Fruit fly (Drosophila melanogaster) whole organism, embryonic: ENCODE results near the gene Usf.

ENCODE experiments used
- B-H2 ChIP-seq: fragments of 200-800 bp; sonication (Bioruptor generic); optimal IDR thresholded peaks from 2 replicates; lab custom pipeline; 2018; ENCODE audit warnings: missing biosample characterization, mild to moderate bottlenecking, missing genetic modification characterization
- Bgb ChIP-seq: fragments of 200-800 bp; sonication (Bioruptor generic); IDR thresholded peaks from 2 replicates; pipeline ENCODE4 v1.3.6; 2022; ENCODE audit warnings: missing biosample characterization, missing genetic modification characterization; ENCODE audit not compliant: partially characterized antibody
- CG11504 ChIP-seq: fragments of 200-800 bp; sonication (Bioruptor generic); optimal IDR thresholded peaks from 3 replicates; lab custom pipeline; 2019; ENCODE audit warnings: missing biosample characterization, mild to moderate bottlenecking, missing genetic modification characterization, moderate library complexity
- CG11723 ChIP-seq: fragments of 200-800 bp; sonication (Bioruptor generic); optimal IDR thresholded peaks from 2 replicates; lab custom pipeline; 2017; ENCODE audit warnings: missing biosample characterization, mild to moderate bottlenecking, missing genetic modification characterization
- CG12071 ChIP-seq: fragments of 200-800 bp; sonication (Bioruptor generic); optimal IDR thresholded peaks from 3 replicates; lab custom pipeline; 2018; ENCODE audit warnings: missing biosample characterization, mild to moderate bottlenecking, missing genetic modification characterization
- CG12219 ChIP-seq: fragments of 200-800 bp; sonication (Bioruptor generic); optimal IDR thresholded peaks from 3 replicates; lab custom pipeline; 2018; ENCODE audit warnings: missing biosample characterization, mild to moderate bottlenecking, missing genetic modification characterization
- CG15696 ChIP-seq: fragments of 200-800 bp; sonication (Bioruptor generic); optimal IDR thresholded peaks from 2 replicates; lab custom pipeline; 2019; ENCODE audit warnings: missing biosample characterization, mild to moderate bottlenecking, missing genetic modification characterization, moderate library complexity
- CG17186 ChIP-seq: fragments of 200-800 bp; sonication (Bioruptor generic); optimal IDR thresholded peaks from 3 replicates; lab custom pipeline; 2017; ENCODE audit warnings: missing biosample characterization, missing genetic modification reagents, missing genetic modification characterization
- CG17328 ChIP-seq: fragments of 200-800 bp; sonication (Bioruptor generic); IDR thresholded peaks from 2 replicates; pipeline ENCODE4 v1.3.6; 2022; ENCODE audit warnings: missing biosample characterization, missing genetic modification characterization
- CG17568 ChIP-seq: fragments of 200-800 bp; sonication (Bioruptor generic); optimal IDR thresholded peaks from 2 replicates; lab custom pipeline; 2018; ENCODE audit warnings: missing biosample characterization, mild to moderate bottlenecking, missing genetic modification characterization, moderate library complexity
- CG17829 ChIP-seq: fragments of 200-800 bp; optimal IDR thresholded peaks from 2 replicates; lab custom pipeline; 2019; ENCODE audit warnings: missing biosample characterization, mild to moderate bottlenecking, missing genetic modification characterization, moderate library complexity
- CG18599 ChIP-seq: fragments of 200-800 bp; sonication (Bioruptor generic); optimal IDR thresholded peaks from 3 replicates; lab custom pipeline; 2017; ENCODE audit warnings: missing biosample characterization, missing genetic modification characterization, mild to moderate bottlenecking, moderate library complexity, missing genetic modification reagents
- CG34376 ChIP-seq: fragments of 200-800 bp; sonication (Bioruptor generic); optimal IDR thresholded peaks from 2 replicates; lab custom pipeline; 2018; ENCODE audit warnings: missing biosample characterization, mild to moderate bottlenecking, missing genetic modification characterization
- CG4854 ChIP-seq: fragments of 200-800 bp; sonication (Bioruptor generic); optimal IDR thresholded peaks from 2 replicates; lab custom pipeline; 2016; ENCODE audit warnings: missing biosample characterization, missing genetic modification characterization, inconsistent platforms
- CG7357 ChIP-seq: fragments of 200-800 bp; sonication (Bioruptor generic); IDR thresholded peaks from 3 replicates; pipeline ENCODE4 v1.3.6; 2022; ENCODE audit warnings: missing biosample characterization, missing genetic modification characterization
- CG7928 ChIP-seq: fragments of 200-800 bp; sonication (Bioruptor generic); optimal IDR thresholded peaks from 2 replicates; lab custom pipeline; 2017; ENCODE audit warnings: missing biosample characterization, mild to moderate bottlenecking, missing genetic modification characterization
- Dip3 ChIP-seq: fragments of 200-800 bp; sonication (Bioruptor generic); optimal IDR thresholded peaks from 3 replicates; lab custom pipeline; 2016; ENCODE audit warnings: missing biosample characterization, missing genetic modification characterization
- Fer2 ChIP-seq: fragments of 200-800 bp; sonication (Bioruptor generic); optimal IDR thresholded peaks from 2 replicates; lab custom pipeline; 2018; ENCODE audit warnings: missing biosample characterization, mild to moderate bottlenecking, missing genetic modification characterization, moderate library complexity
- HmgD ChIP-seq: fragments of 200-800 bp; sonication (Bioruptor generic); optimal IDR thresholded peaks from 3 replicates; lab custom pipeline; 2016; ENCODE audit warnings: missing biosample characterization, missing genetic modification characterization
- Hmx ChIP-seq: fragments of 200-800 bp; sonication (Bioruptor generic); optimal IDR thresholded peaks from 2 replicates; lab custom pipeline; 2016; ENCODE audit warnings: missing biosample characterization, missing genetic modification characterization
- Lpt ChIP-seq: fragments of >200 bp; optimal IDR thresholded peaks from 2 replicates; lab custom pipeline; 2018; ENCODE audit warnings: missing biosample characterization, missing genetic modification characterization
- NK7.1 ChIP-seq: fragments of 200-800 bp; sonication (Bioruptor generic); optimal IDR thresholded peaks from 3 replicates; lab custom pipeline; 2016; ENCODE audit warnings: missing biosample characterization, missing genetic modification characterization
- Nf-YB ChIP-seq: fragments of 200-800 bp; sonication (Bioruptor generic); optimal IDR thresholded peaks from 3 replicates; lab custom pipeline; 2019; ENCODE audit warnings: missing biosample characterization, mild to moderate bottlenecking, missing genetic modification characterization, moderate library complexity
- Oli ChIP-seq: fragments of 200-800 bp; sonication (Bioruptor generic); optimal IDR thresholded peaks from 2 replicates; lab custom pipeline; 2018; ENCODE audit warnings: missing biosample characterization, mild to moderate bottlenecking, missing genetic modification characterization, moderate library complexity
- PHDP ChIP-seq: fragments of 200-800 bp; sonication (Bioruptor generic); optimal IDR thresholded peaks from 3 replicates; lab custom pipeline; 2018; ENCODE audit warnings: missing biosample characterization, mild to moderate bottlenecking, missing genetic modification characterization, moderate library complexity
- Pdp1 ChIP-seq, 2 experiments: fragments of 200-800 bp; sonication (Bioruptor generic); optimal IDR thresholded peaks; 3 replicates each; lab custom pipeline; 2016; ENCODE audit warnings: missing biosample characterization in 2 of 2, missing genetic modification characterization in 2 of 2, mild to moderate bottlenecking in 1 of 2, moderate library complexity in 1 of 2
- Poxn ChIP-seq: fragments of 200-800 bp; sonication (Bioruptor generic); IDR thresholded peaks from 2 replicates; pipeline ENCODE4 v1.3.6; 2022; ENCODE audit warnings: missing biosample characterization, missing genetic modification characterization
- Rfx ChIP-seq: fragments of 200-800 bp; sonication (Bioruptor generic); IDR thresholded peaks from 2 replicates; pipeline ENCODE4 v1.3.6; 2022; ENCODE audit warnings: missing biosample characterization, missing genetic modification characterization
- Ssrp ChIP-seq: fragments of 200-800 bp; sonication (Bioruptor generic); optimal IDR thresholded peaks from 2 replicates; lab custom pipeline; 2018; ENCODE audit warnings: missing biosample characterization, mild to moderate bottlenecking, missing genetic modification characterization, moderate library complexity
- Vsx1 ChIP-seq: fragments of 200-800 bp; sonication (Bioruptor generic); optimal IDR thresholded peaks from 2 replicates; lab custom pipeline; 2017; ENCODE audit warnings: missing biosample characterization, mild to moderate bottlenecking, missing genetic modification characterization, missing genetic modification reagents
- ara ChIP-seq: fragments of 200-800 bp; sonication (Bioruptor generic); IDR thresholded peaks from 2 replicates; pipeline ENCODE4 v1.3.6; 2022; ENCODE audit warnings: missing biosample characterization, missing genetic modification characterization
- bab2 ChIP-seq: fragments of 200-800 bp; sonication (Bioruptor generic); optimal IDR thresholded peaks from 2 replicates; lab custom pipeline; 2016; ENCODE audit warnings: missing biosample characterization, missing genetic modification characterization
- bigmax ChIP-seq: fragments of 200-800 bp; sonication (Bioruptor generic); optimal IDR thresholded peaks from 2 replicates; lab custom pipeline; 2018; ENCODE audit warnings: missing biosample characterization, mild to moderate bottlenecking, missing genetic modification characterization
- chinmo ChIP-seq: fragments of 200-800 bp; sonication (Bioruptor generic); IDR thresholded peaks from 4 replicates; pipeline ENCODE4 v1.3.6; 2022; ENCODE audit warnings: missing biosample characterization, missing genetic modification characterization; ENCODE audit not compliant: partially characterized antibody
- croc ChIP-seq: fragments of 200-800 bp; sonication (Bioruptor generic); conservative IDR thresholded peaks from 3 replicates; pipeline ENCODE4 v1.3.6; 2022; ENCODE audit warnings: missing biosample characterization, missing genetic modification characterization
- disco-r ChIP-seq: fragments of 200-800 bp; sonication (Bioruptor generic); optimal IDR thresholded peaks from 2 replicates; lab custom pipeline; 2016; ENCODE audit warnings: missing biosample characterization, missing genetic modification characterization
- dmrt11E ChIP-seq: fragments of 200-800 bp; sonication (Bioruptor generic); optimal IDR thresholded peaks from 3 replicates; lab custom pipeline; 2018; ENCODE audit warnings: missing biosample characterization, mild to moderate bottlenecking, missing genetic modification characterization, moderate library complexity
- grn ChIP-seq: fragments of 200-800 bp; sonication (Bioruptor generic); optimal IDR thresholded peaks from 3 replicates; lab custom pipeline; 2017; ENCODE audit warnings: missing biosample characterization, missing genetic modification characterization
- inv ChIP-seq: fragments of 200-800 bp; sonication (Bioruptor generic); IDR thresholded peaks from 2 replicates; pipeline ENCODE4 v1.3.6; 2022; ENCODE audit warnings: missing biosample characterization, missing genetic modification characterization; ENCODE audit not compliant: partially characterized antibody
- jigr1 ChIP-seq: fragments of 200-800 bp; sonication (Bioruptor generic); IDR thresholded peaks from 3 replicates; pipeline ENCODE4 v1.3.6; 2022; ENCODE audit warnings: missing biosample characterization, missing genetic modification characterization
- lab ChIP-seq: fragments of 200-800 bp; sonication (Bioruptor generic); optimal IDR thresholded peaks from 3 replicates; lab custom pipeline; 2017; ENCODE audit warnings: missing biosample characterization, missing genetic modification characterization, mild to moderate bottlenecking, moderate library complexity, missing genetic modification reagents
- nerfin-1 ChIP-seq: fragments of 200-800 bp; sonication (Bioruptor generic); optimal IDR thresholded peaks from 3 replicates; lab custom pipeline; 2019; ENCODE audit warnings: missing biosample characterization, mild to moderate bottlenecking, missing genetic modification characterization, moderate library complexity
- sens-2 ChIP-seq: fragments of 200-800 bp; sonication (Bioruptor generic); IDR thresholded peaks from 2 replicates; pipeline ENCODE4 v1.3.6; 2022; ENCODE audit warnings: missing biosample characterization, missing genetic modification characterization
- sob ChIP-seq: fragments of 200-800 bp; sonication (Bioruptor generic); IDR thresholded peaks from 2 replicates; pipeline ENCODE4 v1.3.6; 2022; ENCODE audit warnings: missing biosample characterization, missing genetic modification characterization
- sqz ChIP-seq: fragments of 200-800 bp; sonication (Bioruptor generic); optimal IDR thresholded peaks from 3 replicates; lab custom pipeline; 2018; ENCODE audit warnings: missing biosample characterization, mild to moderate bottlenecking, missing genetic modification characterization
- sug ChIP-seq: fragments of 200-800 bp; optimal IDR thresholded peaks from 2 replicates; lab custom pipeline; 2019; ENCODE audit warnings: missing biosample characterization, mild to moderate bottlenecking, missing genetic modification characterization, moderate library complexity
- twi ChIP-seq: fragments of 200-800 bp; optimal IDR thresholded peaks from 2 replicates; lab custom pipeline; 2019; ENCODE audit warnings: missing biosample characterization, mild to moderate bottlenecking, missing genetic modification characterization, moderate library complexity
- z ChIP-seq: fragments of 200-800 bp; sonication (Bioruptor generic); IDR thresholded peaks from 3 replicates; pipeline ENCODE4 v1.3.6; 2022; ENCODE audit warnings: missing biosample characterization, missing genetic modification characterization
- zen ChIP-seq: fragments of 200-800 bp; sonication (Bioruptor generic); optimal IDR thresholded peaks from 3 replicates; lab custom pipeline; 2018; ENCODE audit warnings: missing biosample characterization, mild to moderate bottlenecking, missing genetic modification characterization, moderate library complexity
- zfh1 ChIP-seq: fragments of 200-800 bp; sonication (Bioruptor generic); IDR thresholded peaks from 3 replicates; pipeline ENCODE4 v1.3.6; 2022; ENCODE audit warnings: missing biosample characterization, missing genetic modification characterization

The Usf gene

DNA sequence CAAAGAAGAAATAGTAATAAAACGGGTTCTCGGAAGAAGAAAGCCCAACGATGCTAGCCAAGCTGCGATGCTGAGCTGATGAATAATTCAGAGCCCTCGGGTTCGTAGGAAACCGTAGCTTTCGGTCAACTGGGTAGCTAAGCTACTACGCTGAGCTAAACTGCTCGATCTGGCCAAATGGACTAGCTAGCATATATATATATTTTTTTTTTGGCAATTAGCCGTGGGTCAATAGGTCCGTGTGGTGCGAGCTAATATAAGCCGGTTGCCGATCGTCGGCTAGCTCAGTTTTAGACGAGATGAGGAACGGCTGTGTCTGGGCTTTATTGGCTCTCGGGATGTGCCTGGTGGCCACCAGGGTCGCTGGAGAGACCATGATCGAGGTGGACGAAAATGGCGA lies 9.2 kb upstream of the Usf start, which contains the start of gene CG3546:
CG3546 (plus strand) TSS at position 301 of the 400 bp plus-strand sequence.
- TF ChIP-seq sob (GFP tag; lab: Robert Waterston, UW) (no peak), CG18599 (GFP tag; lab: Kevin White, UChicago) (no peak), CG17829 (tag; lab: Kevin White, UChicago) (no peak), Rfx (GFP tag; lab: Robert Waterston, UW) (no peak), sens-2 (GFP tag; lab: Robert Waterston, UW) (no peak), zfh1 (GFP tag; lab: Robert Waterston, UW) (no peak), Nf-YB (GFP tag; lab: Kevin White, UChicago) (no peak), CG4854 (GFP tag; lab: Kevin White, UChicago) (no peak), Vsx1 (GFP tag; lab: Kevin White, UChicago) (no peak), Bgb (GFP tag; lab: Robert Waterston, UW) (no peak), B-H2 (no peak), zen (tag; lab: Kevin White, UChicago) (no peak), CG7928 (GFP tag; lab: Kevin White, UChicago) (no peak), Dip3 (no peak), ara (no peak), Oli (no peak), Poxn (no peak)
- TF ChIP-seq, all 482 proteins: peak for 0

DNA sequence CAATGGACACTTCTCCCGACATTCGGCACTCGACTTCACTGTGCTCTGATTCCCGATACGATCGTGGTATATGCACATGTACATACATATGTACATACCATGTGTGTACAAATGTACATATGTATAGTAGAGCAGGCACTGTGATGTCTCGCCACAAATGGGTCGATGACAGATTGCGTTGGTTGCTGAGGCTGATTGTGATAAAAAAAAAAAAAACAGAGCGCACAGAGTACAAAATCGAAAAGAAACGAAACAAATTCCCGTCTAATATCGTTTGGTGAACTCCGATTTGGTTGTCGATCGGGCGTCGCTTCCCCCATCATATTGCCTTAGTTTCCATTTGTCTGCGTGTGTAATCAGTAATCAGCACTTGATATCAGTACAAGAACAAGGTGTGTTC lies 7.2 kb upstream of the Usf start:
- TF ChIP-seq NK7.1 (GFP tag; lab: Kevin White, UChicago) (no peak), CG11723 (GFP tag; lab: Kevin White, UChicago) (no peak), twi (tag; lab: Kevin White, UChicago) (peak; percentile 8), croc (no peak), Ssrp (no peak), jigr1 (GFP tag; lab: Robert Waterston, UW) (no peak), HmgD (no peak), dmrt11E (tag; lab: Kevin White, UChicago) (no peak), CG17328 (no peak), lab (GFP tag; lab: Kevin White, UChicago) (no peak), CG34376 (no peak), grn (GFP tag; lab: Kevin White, UChicago) (peak; percentile 88), CG17568 (no peak), nerfin-1 (tag; lab: Kevin White, UChicago) (no peak), PHDP (tag; lab: Kevin White, UChicago) (no peak), bigmax (GFP tag; lab: Kevin White, UChicago) (no peak), sqz (GFP tag; lab: Kevin White, UChicago) (peak; percentile 50), sug (tag; lab: Kevin White, UChicago) (no peak), CG12071 (no peak), CG7357 (GFP tag; lab: Robert Waterston, UW) (no peak), bab2 (GFP tag; lab: Kevin White, UChicago) (no peak), CG11504 (tag; lab: Kevin White, UChicago) (peak; percentile 8), disco-r (GFP tag; lab: Kevin White, UChicago) (no peak), CG12219 (no peak), CG18599 (GFP tag; lab: Kevin White, UChicago) (no peak), CG15696 (tag; lab: Kevin White, UChicago) (no peak), Pdp1 (GFP tag; optimal IDR thresholded peaks at IDR 0.05; lab: Kevin White, UChicago) (no peak), z (GFP tag; lab: Robert Waterston, UW) (no peak), inv (no peak), Fer2 (no peak), Lpt (no peak), CG17186 (GFP tag; lab: Kevin White, UChicago) (no peak), chinmo (GFP tag; lab: Robert Waterston, UW) (no peak), Hmx (GFP tag; lab: Kevin White, UChicago) (no peak)
